Fruit fly (Drosophila melanogaster) Kc167 (cell line): ENCODE results near the gene Dbp73D.

ENCODE experiments used
- Myc ChIP-seq: fragments of >200 bp; optimal IDR thresholded peaks from 2 replicates; lab custom pipeline; 2017; ENCODE audit warnings: missing external identifiers
- Sin3A ChIP-seq: fragments of >200 bp; optimal IDR thresholded peaks from 2 replicates; lab custom pipeline; 2018; ENCODE audit warnings: missing external identifiers
- h ChIP-seq: fragments of >200 bp; optimal IDR thresholded peaks from 3 replicates; lab custom pipeline; 2018; ENCODE audit warnings: missing external identifiers
- psq ChIP-seq: fragments of >200 bp; optimal IDR thresholded peaks from 2 replicates; lab custom pipeline; 2017; ENCODE audit warnings: missing external identifiers
- ttk ChIP-seq: sonication (Bioruptor generic); optimal IDR thresholded peaks from 2 replicates; lab custom pipeline; 2017; ENCODE audit warnings: missing external identifiers

- no peak for TF ChIP-seq Sin3A
- TF ChIP-seq ttk: no peak
- no peak for TF ChIP-seq psq (lab: Kevin White, UChicago)
- TF ChIP-seq Myc: no peak
- no peak for TF ChIP-seq h (lab: Kevin White, UChicago)
Observed at dm6 chr3L:16768001-16768652, 37.5 kb upstream of the Dbp73D start.
